Fruit fly (Drosophila melanogaster): Measurements from ENCODE around the gene CG13640.

Gene CG13640

DNA sequence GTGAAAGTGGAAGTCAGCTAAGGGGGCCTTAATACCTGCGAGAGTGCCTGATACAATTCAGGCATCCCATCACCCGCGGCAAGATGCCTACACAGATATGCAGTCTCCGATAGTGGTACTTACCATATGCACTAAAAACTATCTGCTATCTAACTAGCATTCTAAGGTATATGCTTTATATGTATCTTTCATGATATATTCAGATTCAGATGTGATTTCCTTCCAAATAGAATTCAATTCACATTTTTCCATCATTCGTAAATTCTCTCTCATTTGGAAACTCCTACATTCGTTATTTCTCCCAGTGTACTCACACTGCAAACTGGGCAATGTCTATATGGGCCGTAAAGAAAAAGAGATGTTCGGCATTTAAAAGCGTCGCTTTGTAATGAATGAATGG is 24.5 kb upstream of the CG13640 start:
- TF ChIP-seq Myc (optimal IDR thresholded peaks at IDR 0.05), result no peak
- TF ChIP-seq h (optimal IDR thresholded peaks at IDR 0.05), result no peak
- no peak for TF ChIP-seq Sin3A (optimal IDR thresholded peaks at IDR 0.05)
- TF ChIP-seq psq (optimal IDR thresholded peaks at IDR 0.05), result no peak
- no peak for TF ChIP-seq insv (optimal IDR thresholded peaks at IDR 0.05)
- no peak for TF ChIP-seq ttk (optimal IDR thresholded peaks at IDR 0.05)

DNA sequence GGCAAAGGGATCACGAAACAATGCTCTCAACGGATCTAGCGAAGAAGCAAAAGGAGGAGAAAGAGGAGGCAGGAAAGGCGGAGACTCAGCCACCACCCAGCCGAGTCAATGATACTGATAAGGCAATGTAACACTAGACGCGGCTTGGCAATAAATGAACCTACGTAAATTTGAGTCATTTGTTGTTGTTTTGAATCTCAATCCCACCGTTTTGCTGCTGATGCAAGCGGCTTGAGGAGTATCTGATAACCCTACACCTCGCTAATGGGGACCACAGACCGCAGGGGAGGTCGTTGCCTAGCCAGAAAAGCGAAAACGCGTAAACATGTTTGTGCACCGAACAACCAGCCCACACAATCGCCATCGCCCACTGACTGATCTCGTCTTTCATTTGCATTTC is 16.7 kb upstream of the CG13640 start:
- TF ChIP-seq psq (optimal IDR thresholded peaks at IDR 0.05) (no peak), h (optimal IDR thresholded peaks at IDR 0.05) (no peak), ttk (optimal IDR thresholded peaks at IDR 0.05) (no peak), Myc (optimal IDR thresholded peaks at IDR 0.05) (no peak), Sin3A (optimal IDR thresholded peaks at IDR 0.05) (no peak), insv (optimal IDR thresholded peaks at IDR 0.05) (no peak)

DNA sequence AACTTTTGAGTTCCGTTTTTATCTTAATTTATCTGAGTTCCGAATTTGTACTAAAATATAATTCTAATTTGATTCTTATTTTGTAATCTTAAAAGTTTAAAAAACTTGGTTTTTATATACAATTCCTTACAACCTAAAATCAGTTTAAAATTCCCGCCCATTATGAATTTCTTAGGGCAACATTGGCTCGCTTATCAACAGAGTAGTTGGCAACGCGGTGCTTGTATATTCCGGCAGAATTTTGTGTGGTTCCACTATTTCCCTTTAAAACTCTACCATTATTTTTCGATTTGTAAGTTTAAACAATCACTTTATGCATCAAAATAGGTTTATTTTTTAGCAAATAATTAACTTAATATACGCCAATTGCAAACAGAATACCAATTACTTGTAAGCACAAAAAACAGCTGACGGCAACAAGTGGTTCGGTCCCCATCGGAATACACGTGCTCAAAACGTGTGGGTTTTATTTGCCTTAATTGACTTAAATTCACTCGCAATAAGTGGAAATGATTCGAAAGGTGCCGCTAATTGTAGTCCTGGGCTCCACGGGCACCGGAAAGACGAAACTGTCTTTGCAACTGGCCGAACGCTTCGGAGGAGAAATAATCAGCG is 15.0 kb upstream of the CG13640 start, which contains the start of the genes CG11089 and CG31381:
TSS of gene CG11089 (plus strand) at position 203 of the 615 bp plus-strand sequence.
TSS of gene CG31381 (plus strand) at position 203 of the 615 bp plus-strand sequence.
- no peak for TF ChIP-seq h (optimal IDR thresholded peaks at IDR 0.05)
- no peak for TF ChIP-seq insv (optimal IDR thresholded peaks at IDR 0.05)
- no peak for TF ChIP-seq Sin3A (optimal IDR thresholded peaks at IDR 0.05)
- TF ChIP-seq psq (optimal IDR thresholded peaks at IDR 0.05), result no peak
- TF ChIP-seq ttk (optimal IDR thresholded peaks at IDR 0.05), result no peak
- TF ChIP-seq Myc (optimal IDR thresholded peaks at IDR 0.05), result no peak

DNA sequence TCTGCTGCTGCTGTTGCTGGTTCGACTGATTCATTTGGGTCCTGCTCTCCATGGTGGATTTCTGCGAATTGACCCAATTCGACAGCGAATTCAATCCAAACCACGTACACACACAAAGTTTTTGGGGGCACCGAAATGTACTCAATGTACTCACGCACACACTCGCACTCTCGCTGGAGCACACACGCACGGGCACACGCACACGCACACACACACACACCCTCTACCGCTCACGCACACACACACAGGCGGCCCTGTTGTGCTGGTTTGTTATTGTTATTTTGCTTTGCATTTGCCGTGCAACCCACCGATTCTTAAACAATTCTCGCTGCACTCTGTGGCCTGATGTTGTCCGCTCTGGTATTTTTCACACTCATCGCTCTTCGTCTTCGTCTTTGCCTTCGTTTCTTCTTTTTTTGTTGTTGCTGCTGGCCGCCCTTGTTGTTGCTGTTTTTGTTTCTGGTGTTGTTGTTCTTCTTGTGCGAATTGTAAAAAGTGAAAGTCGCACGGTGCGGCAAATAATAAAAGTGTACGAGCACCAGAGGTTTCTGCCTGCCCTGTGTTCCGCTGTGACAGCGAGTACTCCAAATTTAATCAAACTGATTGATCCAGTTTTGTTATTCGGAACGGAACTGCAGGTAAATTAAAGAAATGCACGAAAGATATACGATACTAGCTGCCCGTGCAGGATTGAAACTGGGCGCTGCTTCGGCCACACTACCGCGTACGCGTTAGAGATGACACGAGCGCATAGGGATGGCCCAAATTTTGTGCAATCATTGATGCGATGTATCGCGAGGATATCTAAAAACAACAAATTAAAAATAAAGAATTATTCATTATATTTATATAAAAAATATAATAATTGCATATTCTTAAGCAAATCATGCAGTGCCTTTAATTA is 14.2 kb upstream of the CG13640 start, which contains the start of gene CG3744:
TSS of gene CG3744 (minus strand) at position 716 of the 904 bp plus-strand sequence.
- TF ChIP-seq Sin3A (optimal IDR thresholded peaks at IDR 0.05), result no peak
- TF ChIP-seq h (optimal IDR thresholded peaks at IDR 0.05), result no peak
- TF ChIP-seq psq (optimal IDR thresholded peaks at IDR 0.05), result no peak
- TF ChIP-seq insv (optimal IDR thresholded peaks at IDR 0.05), result no peak
- no peak for TF ChIP-seq ttk (optimal IDR thresholded peaks at IDR 0.05)
- no peak for TF ChIP-seq Myc (optimal IDR thresholded peaks at IDR 0.05)

DNA sequence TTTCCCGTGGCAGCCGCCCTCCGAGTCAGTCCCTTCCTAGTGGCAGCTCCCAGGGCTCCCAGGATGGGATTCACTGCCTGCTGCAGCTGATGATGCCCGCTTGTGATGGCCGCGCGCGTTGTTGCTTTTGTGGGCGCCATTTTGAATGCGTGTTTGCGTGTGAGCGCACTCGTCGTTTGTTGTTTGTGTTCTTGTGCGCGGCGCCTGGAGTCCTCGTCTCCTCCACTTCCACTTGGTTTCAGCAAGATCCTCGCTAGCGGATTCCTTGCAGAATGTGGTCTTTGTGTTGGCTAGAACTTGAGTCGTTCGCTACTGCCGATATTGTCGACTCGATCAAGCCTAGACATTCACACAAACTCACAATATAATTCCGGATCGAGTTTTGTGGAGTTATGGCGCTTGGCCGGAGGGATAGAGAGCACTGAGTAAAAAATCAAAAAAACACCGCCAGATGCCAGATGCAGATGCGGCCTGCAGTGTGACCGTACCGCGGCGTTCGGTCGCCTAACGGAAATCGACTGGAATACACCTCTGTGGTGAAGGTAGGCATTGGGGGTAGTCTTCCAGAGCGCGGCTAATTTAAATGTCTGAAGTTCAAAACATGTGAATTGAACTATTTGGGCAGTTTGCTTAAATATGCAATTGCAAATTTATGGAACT is 8.6 kb upstream of the CG13640 start, which contains the start of gene CycB3:
TSS of gene CycB3 (minus strand) at position 428 of the 660 bp plus-strand sequence.
- TF ChIP-seq Sin3A (optimal IDR thresholded peaks at IDR 0.05) (no peak), h (optimal IDR thresholded peaks at IDR 0.05) (no peak), insv (optimal IDR thresholded peaks at IDR 0.05) (no peak), psq (optimal IDR thresholded peaks at IDR 0.05) (no peak), ttk (optimal IDR thresholded peaks at IDR 0.05) (no peak), Myc (optimal IDR thresholded peaks at IDR 0.05) (no peak)

DNA sequence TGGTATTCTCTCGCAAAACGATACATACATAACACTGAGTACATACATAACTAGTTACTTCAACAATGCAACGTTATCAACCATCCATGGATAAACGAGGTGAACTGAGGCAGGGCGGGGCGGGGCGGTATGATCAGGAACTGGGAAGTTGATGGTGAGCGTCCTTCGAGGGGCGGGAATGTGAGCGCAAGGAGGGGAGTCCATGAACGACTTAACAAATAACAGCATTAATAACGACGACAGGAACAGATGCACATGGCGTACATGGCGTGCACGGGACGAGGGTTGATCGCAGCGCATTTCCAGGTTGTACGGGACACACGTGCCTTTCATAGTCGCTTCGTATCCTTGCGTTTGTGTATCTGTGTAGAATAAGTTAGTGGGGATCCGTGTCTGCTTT is 6.0 kb upstream of the CG13640 start:
- TF ChIP-seq h (optimal IDR thresholded peaks at IDR 0.05), result no peak
- no peak for TF ChIP-seq insv (optimal IDR thresholded peaks at IDR 0.05)
- no peak for TF ChIP-seq psq (optimal IDR thresholded peaks at IDR 0.05)
- TF ChIP-seq Sin3A (optimal IDR thresholded peaks at IDR 0.05), result no peak
- no peak for TF ChIP-seq ttk (optimal IDR thresholded peaks at IDR 0.05)
- TF ChIP-seq Myc (optimal IDR thresholded peaks at IDR 0.05), result no peak

DNA sequence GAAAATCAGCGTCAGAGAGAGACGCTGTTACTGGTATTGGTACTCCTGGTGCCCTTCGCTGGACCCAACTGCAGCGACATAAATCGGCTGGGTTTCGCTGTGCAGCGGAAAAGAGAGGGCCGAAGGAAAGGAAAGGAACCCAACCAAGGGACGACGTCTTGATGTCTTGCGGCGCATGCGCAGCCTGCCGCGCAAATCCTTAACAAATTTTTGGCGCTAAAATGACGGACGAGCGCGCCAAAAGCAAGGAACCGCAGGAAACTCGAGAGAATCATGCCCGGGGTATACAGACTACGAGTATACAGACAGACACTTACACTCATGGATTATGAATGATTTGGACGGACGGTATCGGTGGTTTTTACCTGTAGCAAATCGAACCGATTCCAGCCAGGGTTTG is 5.0 kb upstream of the CG13640 start:
- TF ChIP-seq Sin3A (optimal IDR thresholded peaks at IDR 0.05), result no peak
- no peak for TF ChIP-seq insv (optimal IDR thresholded peaks at IDR 0.05)
- no peak for TF ChIP-seq ttk (optimal IDR thresholded peaks at IDR 0.05)
- no peak for TF ChIP-seq psq (optimal IDR thresholded peaks at IDR 0.05)

DNA sequence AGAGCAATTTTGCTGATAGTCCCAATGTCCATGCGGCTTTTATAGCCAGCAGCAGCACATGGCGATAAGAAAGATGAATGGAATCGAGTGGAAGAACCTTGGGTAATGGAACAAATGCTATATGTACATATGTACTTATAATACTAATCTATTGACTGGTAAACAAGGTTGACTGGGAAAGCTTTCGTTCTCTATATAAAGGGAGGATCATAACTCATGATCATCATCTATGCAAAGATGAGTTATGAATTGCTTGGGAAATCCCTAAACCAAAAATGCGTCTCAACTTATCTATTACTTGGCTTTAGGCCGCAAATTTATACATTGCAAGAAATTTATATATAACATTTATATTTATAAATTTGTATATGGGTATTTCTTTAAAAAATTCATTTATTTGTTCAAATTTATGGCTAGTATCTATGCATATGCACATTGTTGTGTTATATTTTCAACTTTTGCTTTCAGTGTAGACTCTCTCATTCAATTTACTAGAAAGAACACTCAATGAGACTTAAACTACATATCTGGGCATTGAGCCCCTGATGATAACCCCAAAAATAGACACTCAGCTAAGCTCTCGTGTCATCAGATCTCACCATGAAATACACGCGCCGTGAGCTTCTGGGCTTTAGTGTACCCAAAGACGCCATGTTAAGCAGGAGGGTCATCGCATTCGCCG is 2.9 kb upstream of the CG13640 start, which contains the start of the genes Srg1 and Elal:
TSS of gene Srg1 (minus strand) at position 14 of the 682 bp plus-strand sequence.
TSS of gene Elal (plus strand) at position 632 of the 682 bp plus-strand sequence.
- no peak for TF ChIP-seq h (optimal IDR thresholded peaks at IDR 0.05)

DNA sequence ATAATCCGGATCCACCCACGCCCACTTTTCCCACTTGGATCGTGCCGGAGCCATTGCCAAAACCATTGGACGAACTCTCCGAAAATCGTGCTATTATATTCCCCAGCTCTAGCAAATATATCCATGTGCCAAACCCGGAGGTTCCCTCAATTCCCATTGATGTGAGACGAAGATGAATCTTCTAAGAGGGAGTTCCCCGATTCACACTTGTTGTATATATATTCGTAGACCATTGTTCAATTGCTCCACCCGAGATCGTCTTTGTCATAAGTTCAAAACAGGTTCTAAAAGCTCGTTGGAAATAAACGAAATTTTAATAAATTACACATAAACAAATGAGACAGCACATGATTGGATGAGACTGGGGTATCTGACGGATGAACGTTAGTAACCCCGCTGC is 1.9 kb upstream of the CG13640 start:
- no peak for TF ChIP-seq psq (optimal IDR thresholded peaks at IDR 0.05)
- TF ChIP-seq Sin3A (optimal IDR thresholded peaks at IDR 0.05), result no peak
- no peak for TF ChIP-seq ttk (optimal IDR thresholded peaks at IDR 0.05)
- TF ChIP-seq insv (optimal IDR thresholded peaks at IDR 0.05), result no peak
- TF ChIP-seq h (optimal IDR thresholded peaks at IDR 0.05), result no peak
- no peak for TF ChIP-seq Myc (optimal IDR thresholded peaks at IDR 0.05)

DNA sequence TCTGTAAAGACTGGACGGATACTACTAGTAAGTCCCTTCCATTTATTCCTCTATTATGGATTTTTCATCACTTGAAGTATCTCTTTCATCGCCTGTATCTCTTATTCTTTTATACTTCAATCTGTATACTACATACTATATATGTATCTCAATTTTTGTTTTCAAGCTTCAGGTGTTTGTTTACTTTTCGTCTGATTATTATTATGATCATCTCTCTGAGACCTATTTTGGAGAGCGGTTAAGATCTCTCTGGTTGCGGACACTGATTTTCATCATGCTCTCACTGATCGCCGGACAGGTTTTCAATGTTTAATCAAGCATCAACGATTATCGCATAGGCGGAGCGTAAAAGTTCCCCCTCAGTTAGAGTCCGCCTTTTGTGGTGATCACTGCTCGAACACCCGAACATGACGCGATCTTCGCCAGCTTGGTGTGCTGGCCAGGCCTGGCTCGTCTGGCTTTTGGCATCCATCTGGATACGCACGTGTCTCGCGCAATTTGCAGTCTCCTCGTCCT is 667 bp upstream of the CG13640 start, which contains the start of gene CG7016:
TSS of gene CG7016 (plus strand) at position 358 of the 516 bp plus-strand sequence.
- TF ChIP-seq psq (optimal IDR thresholded peaks at IDR 0.05) (no peak), Myc (optimal IDR thresholded peaks at IDR 0.05) (no peak), insv (optimal IDR thresholded peaks at IDR 0.05) (no peak), Sin3A (optimal IDR thresholded peaks at IDR 0.05) (no peak), ttk (optimal IDR thresholded peaks at IDR 0.05) (no peak), h (optimal IDR thresholded peaks at IDR 0.05) (no peak)

DNA sequence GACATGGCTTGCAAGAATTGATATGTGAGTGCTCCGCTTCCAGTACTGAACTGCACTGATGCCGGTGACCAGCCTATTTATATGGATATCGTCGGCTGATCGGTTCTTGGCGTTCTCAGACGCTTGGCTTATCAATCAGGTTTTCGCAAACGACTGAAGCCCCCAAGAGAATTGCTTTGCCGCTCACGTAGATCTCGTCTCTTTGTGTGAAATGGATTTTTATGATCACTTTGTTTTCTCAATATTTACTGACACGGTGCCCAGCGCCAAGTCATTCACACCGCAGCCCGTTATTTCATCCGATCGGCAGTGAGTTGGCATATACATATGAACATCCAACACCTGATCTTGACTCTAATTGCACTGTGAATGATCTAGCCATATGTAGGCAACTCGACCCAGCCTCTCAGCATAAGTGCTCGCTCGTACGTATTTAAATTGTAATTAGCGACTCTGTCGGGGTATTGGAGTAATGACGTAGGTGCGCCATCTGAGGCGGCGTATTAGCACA is 1.6 kb downstream of the CG13640 start, which contains the start of gene CG13639:
TSS of gene CG13639 (minus strand) at position 51 of the 511 bp plus-strand sequence.
- no peak for TF ChIP-seq h (optimal IDR thresholded peaks at IDR 0.05)
- no peak for TF ChIP-seq Sin3A (optimal IDR thresholded peaks at IDR 0.05)
- no peak for TF ChIP-seq Myc (optimal IDR thresholded peaks at IDR 0.05)
- TF ChIP-seq psq (optimal IDR thresholded peaks at IDR 0.05), result no peak
- no peak for TF ChIP-seq insv (optimal IDR thresholded peaks at IDR 0.05)
- TF ChIP-seq ttk (optimal IDR thresholded peaks at IDR 0.05), result no peak

Data from Kc167 (cell line).